Fruit fly (Drosophila melanogaster): ENCODE measurements around the gene CG13258.
A peak's percentile ranks its signal among the peaks of the same experiment; 100 is the strongest.

Gene CG13258

DNA sequence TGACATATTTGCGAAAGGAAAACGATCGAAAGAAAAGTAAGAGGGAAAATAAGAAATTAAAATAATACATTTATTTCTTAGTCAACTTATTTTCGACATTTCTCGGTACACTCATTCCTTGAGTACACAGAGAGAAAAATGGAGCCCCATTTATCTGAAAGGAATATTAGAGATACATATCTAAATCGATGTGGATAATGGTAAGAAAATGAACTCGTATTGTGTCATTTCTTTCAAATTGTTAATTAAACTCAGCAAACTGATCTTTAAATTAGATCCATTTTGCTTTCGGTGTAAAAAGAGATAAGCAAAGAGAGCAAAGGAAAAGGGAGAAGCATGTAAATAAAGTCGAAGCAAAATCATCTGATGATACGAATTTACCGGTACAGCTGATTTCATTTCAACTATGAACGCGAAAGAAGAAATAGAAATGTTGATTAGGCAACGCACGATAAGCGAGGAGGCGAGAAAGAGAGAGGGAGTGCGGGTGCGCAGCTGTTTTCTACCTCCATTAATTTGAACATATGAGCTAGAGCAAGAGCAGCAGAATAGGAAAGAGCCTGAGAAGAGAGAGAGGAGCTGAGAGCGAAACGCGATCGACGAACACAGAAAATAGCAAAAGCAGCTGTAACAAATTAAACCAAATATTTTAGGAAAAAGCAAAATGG, 7.0 kb downstream of the CG13258 start:
- no peak for TF ChIP-seq rn (GFP tag; IDR thresholded peaks at IDR 0.05)
- peak; percentile 83 for TF ChIP-seq CG8301 (tag; optimal IDR thresholded peaks at IDR 0.05)
- TF ChIP-seq Snoo (tag; optimal IDR thresholded peaks at IDR 0.05) = peak; percentile 86
- no peak for TF ChIP-seq CG10348 (GFP tag; IDR thresholded peaks at IDR 0.05)
- TF ChIP-seq Pif1A (GFP tag; optimal IDR thresholded peaks at IDR 0.05) = peak; percentile 77
- peak; percentile 70 for TF ChIP-seq gl (tag; optimal IDR thresholded peaks at IDR 0.05)
- TF ChIP-seq CG32121 (GFP tag; IDR thresholded peaks at IDR 0.05) = no peak
- no peak for TF ChIP-seq CG12605 (GFP tag; IDR thresholded peaks at IDR 0.05)
- TF ChIP-seq CG34367 (tag; optimal IDR thresholded peaks at IDR 0.05) = peak; percentile 83
- peak; percentile 86 for TF ChIP-seq CG14655 (GFP tag; optimal IDR thresholded peaks at IDR 0.05)
- peak; percentile 39 for TF ChIP-seq CG13204 (GFP tag; optimal IDR thresholded peaks at IDR 0.05)
- no peak for TF ChIP-seq fd96Ca (GFP tag; IDR thresholded peaks at IDR 0.05)
- peak; percentile 87 for TF ChIP-seq Pif1B (GFP tag; optimal IDR thresholded peaks at IDR 0.05)
- TF ChIP-seq CG8159 (tag; optimal IDR thresholded peaks at IDR 0.05) = peak; percentile 90
- TF ChIP-seq Ets98B (GFP tag; IDR thresholded peaks at IDR 0.05) = no peak
- TF ChIP-seq CG4496 (GFP tag; IDR thresholded peaks at IDR 0.05) = no peak
- peak; percentile 84 for TF ChIP-seq CG15710 (tag; optimal IDR thresholded peaks at IDR 0.05)
- TF ChIP-seq EcR (GFP tag; optimal IDR thresholded peaks at IDR 0.05) = no peak
- TF ChIP-seq CG9948 (tag; optimal IDR thresholded peaks at IDR 0.05) = peak; percentile 87
- peak; percentile 92 for TF ChIP-seq CG17806 (tag; optimal IDR thresholded peaks at IDR 0.05)
- peak; percentile 22 for TF ChIP-seq D1 (tag; optimal IDR thresholded peaks at IDR 0.05)

DNA sequence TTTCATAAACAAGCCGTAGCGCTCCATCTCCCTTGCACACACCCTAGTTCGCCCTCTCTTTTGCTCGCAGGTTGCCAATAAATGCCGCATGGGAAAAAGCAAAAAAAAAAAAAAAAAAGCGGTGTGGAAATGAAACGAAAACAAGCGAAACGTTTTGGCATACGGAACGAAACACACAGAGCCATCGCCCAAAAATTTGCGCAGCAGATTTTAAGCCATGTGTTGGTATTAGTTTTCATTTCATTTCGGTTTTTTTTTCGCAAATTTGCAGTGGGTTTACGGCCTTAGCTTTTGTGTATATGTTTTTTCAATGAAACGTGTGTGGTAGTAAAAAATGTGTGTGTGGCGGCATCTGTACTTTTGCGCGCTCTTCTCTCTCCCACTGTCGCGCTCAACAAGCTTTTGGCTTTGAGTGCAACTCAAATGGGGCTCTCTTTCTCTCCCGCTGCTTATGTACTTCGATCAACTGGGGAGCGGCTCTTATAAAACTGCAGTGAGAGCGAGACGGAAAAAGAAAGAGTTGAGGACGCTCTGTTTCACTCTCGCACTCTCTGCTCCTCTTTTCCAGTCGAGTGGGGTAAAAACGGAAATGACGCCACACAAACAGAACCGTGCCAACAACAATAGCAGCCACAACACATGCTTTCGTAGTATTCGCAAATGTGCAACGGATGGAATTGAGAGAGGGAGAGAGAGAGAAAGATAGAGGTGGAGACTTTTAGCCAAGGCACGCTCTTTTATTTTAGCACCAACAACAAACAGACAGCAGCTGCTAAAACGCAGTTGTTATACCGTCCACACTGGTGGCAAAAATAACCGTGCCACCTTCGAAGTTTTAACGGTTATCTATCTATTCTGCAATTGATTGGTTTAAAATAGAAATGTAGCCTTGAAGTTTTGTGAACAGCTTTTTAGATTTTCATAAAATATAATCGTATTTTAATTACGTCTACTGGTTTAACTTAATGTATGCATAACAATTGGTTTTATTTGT, 8.2 kb downstream of the CG13258 start:
- TF ChIP-seq EcR (GFP tag; optimal IDR thresholded peaks at IDR 0.05) (peak; percentile 60), Ets98B (GFP tag; IDR thresholded peaks at IDR 0.05) (no peak), CG14655 (GFP tag; optimal IDR thresholded peaks at IDR 0.05) (peak; percentile 64), CG4496 (GFP tag; IDR thresholded peaks at IDR 0.05) (no peak), Snoo (tag; optimal IDR thresholded peaks at IDR 0.05) (peak; percentile 70), D1 (tag; optimal IDR thresholded peaks at IDR 0.05) (peak; percentile 48), CG15710 (tag; optimal IDR thresholded peaks at IDR 0.05) (peak; percentile 52), Pif1A (GFP tag; optimal IDR thresholded peaks at IDR 0.05) (peak; percentile 65), fd96Ca (GFP tag; IDR thresholded peaks at IDR 0.05) (no peak), CG13204 (GFP tag; optimal IDR thresholded peaks at IDR 0.05) (peak; percentile 68), CG12605 (GFP tag; IDR thresholded peaks at IDR 0.05) (no peak), CG9948 (tag; optimal IDR thresholded peaks at IDR 0.05) (peak; percentile 33), rn (GFP tag; IDR thresholded peaks at IDR 0.05) (no peak), CG10348 (GFP tag; IDR thresholded peaks at IDR 0.05) (no peak), CG34367 (tag; optimal IDR thresholded peaks at IDR 0.05) (peak; percentile 38), Pif1B (GFP tag; optimal IDR thresholded peaks at IDR 0.05) (peak; percentile 45), CG8159 (tag; optimal IDR thresholded peaks at IDR 0.05) (peak; percentile 65), CG17806 (tag; optimal IDR thresholded peaks at IDR 0.05) (peak; percentile 34), gl (tag; optimal IDR thresholded peaks at IDR 0.05) (peak; percentile 30), CG8301 (tag; optimal IDR thresholded peaks at IDR 0.05) (peak; percentile 65), CG32121 (GFP tag; IDR thresholded peaks at IDR 0.05) (no peak)

DNA sequence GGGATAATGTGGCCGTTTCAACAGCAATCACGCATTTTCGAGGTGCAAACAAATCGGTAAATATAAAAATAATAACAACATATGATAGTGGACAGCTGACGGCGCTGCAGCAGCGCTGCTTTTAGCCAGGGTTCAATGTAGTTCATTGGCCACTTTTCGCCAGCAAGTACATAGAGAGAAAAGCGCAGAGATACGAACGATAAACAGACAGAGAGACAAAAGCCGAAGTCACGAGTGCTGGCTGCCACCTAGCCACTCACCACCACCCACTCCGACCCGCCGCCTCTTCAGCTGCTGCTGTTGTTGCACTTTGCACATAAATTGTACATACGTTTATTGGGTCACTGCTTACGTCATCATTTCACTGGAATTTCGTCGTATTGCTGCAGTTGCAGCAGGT, 10.0 kb downstream of the CG13258 start:
- TF ChIP-seq fd96Ca (GFP tag; IDR thresholded peaks at IDR 0.05) (peak; percentile 50; the same call in 1 of the 3 replicates), CG17806 (tag; optimal IDR thresholded peaks at IDR 0.05) (no peak), CG32121 (GFP tag; IDR thresholded peaks at IDR 0.05) (peak; percentile 36; the same call in 1 of the 2 replicates), CG12605 (GFP tag; IDR thresholded peaks at IDR 0.05) (0 out of 2 replicates have a peak, but pooled peaks have one; percentile 22), EcR (GFP tag; optimal IDR thresholded peaks at IDR 0.05) (peak; percentile 79), gl (tag; optimal IDR thresholded peaks at IDR 0.05) (no peak)

DNA sequence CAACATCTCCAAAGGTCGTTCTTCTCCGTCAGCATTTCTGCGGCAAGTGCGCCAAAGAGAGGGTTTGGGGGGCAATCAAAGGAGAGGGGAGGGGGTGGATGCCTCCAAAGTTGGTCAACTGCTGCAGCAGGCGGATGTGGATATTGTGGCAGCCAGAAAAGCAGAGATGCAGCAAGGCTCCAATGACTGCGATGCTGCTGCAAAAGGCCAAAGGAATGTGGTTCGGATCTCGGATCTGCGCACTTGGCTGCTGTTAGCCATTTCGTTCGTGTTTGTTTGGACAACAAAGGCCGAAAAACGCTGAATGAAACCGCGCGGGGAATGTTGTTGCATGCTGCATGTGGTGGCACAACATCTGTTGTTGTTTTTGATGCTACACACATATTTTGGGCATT, 10.8 kb downstream of the CG13258 start:
- no peak for TF ChIP-seq CG15710 (tag; optimal IDR thresholded peaks at IDR 0.05)
- TF ChIP-seq Pif1B (GFP tag; optimal IDR thresholded peaks at IDR 0.05) = no peak
- no peak for TF ChIP-seq CG17806 (tag; optimal IDR thresholded peaks at IDR 0.05)
- 0 out of 3 replicates have a peak, but pooled peaks have one; percentile 20 for TF ChIP-seq CG4496 (GFP tag; IDR thresholded peaks at IDR 0.05)
- TF ChIP-seq Snoo (tag; optimal IDR thresholded peaks at IDR 0.05) = no peak
- TF ChIP-seq CG12605 (GFP tag; IDR thresholded peaks at IDR 0.05) = no peak
- TF ChIP-seq Pif1A (GFP tag; optimal IDR thresholded peaks at IDR 0.05) = no peak
- no peak for TF ChIP-seq CG32121 (GFP tag; IDR thresholded peaks at IDR 0.05)
- no peak for TF ChIP-seq D1 (tag; optimal IDR thresholded peaks at IDR 0.05)
- 0 out of 2 replicates have a peak, but pooled peaks have one; percentile 2 for TF ChIP-seq Ets98B (GFP tag; IDR thresholded peaks at IDR 0.05)
- no peak for TF ChIP-seq CG10348 (GFP tag; IDR thresholded peaks at IDR 0.05)
- TF ChIP-seq EcR (GFP tag; optimal IDR thresholded peaks at IDR 0.05) = peak; percentile 11
- no peak for TF ChIP-seq CG13204 (GFP tag; optimal IDR thresholded peaks at IDR 0.05)
- no peak for TF ChIP-seq CG34367 (tag; optimal IDR thresholded peaks at IDR 0.05)
- TF ChIP-seq CG14655 (GFP tag; optimal IDR thresholded peaks at IDR 0.05) = no peak
- TF ChIP-seq fd96Ca (GFP tag; IDR thresholded peaks at IDR 0.05) = 0 out of 3 replicates have a peak, but pooled peaks have one; percentile 30

Measured in whole organism, pupa.